Worm (Caenorhabditis elegans): ENCODE results near the gene K08D10.11.
A peak's percentile ranks its signal among the peaks of the same experiment; 100 is the strongest.

Gene K08D10.11

DNA sequence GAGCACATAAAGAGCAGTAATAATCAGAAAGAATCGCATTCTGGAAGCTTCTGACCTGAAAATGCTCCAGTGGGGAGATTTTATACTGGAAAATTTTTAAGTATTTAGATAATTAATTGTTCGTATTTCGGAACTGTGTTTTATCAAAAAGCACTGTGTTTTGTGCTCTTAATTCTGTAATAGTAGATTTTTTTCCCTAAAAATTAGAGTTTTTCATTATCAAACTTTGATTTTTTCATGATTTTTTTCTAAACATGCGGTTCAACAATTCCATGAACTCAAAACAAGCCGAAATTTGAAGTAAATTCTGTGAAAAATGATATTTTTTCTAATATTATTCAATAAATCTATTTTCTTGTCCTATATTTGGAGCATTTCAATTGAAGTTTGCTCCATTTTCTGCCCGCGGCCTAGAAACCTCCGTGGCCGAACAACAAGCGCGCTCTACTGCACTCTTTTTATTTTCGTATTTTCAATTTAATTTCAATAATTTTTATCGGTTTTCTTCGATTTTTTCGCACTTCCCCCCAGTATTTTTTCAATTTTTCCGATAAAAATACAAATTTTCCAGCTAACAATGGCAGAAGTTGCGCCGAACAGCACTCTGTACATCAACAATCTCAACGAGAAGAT is 14.4 kb downstream of the K08D10.11 start, which contains the start of the genes K08D10.13 and rnp-2:
K08D10.13 (minus strand) TSS at position 51 of the 633 bp plus-strand sequence.
rnp-2 (plus strand) TSS at position 546 of the 633 bp plus-strand sequence.
- TF ChIP-seq ceh-31 (tag; optimal IDR thresholded peaks at IDR 0.05) (peak; percentile 57), eyg-1 (tag; optimal IDR thresholded peaks at IDR 0.05) (no peak), ztf-16 (tag; optimal IDR thresholded peaks at IDR 0.05) (no peak), ceh-48 (tag; optimal IDR thresholded peaks at IDR 0.05) (no peak), unc-42 (tag; optimal IDR thresholded peaks at IDR 0.05) (peak; percentile 63), nfya-1 (tag; optimal IDR thresholded peaks at IDR 0.05) (peak; percentile 18), ceh-2 (tag; optimal IDR thresholded peaks at IDR 0.05) (peak; percentile 36), tbx-7 (tag; optimal IDR thresholded peaks at IDR 0.05) (peak; percentile 28), tbx-2 (tag; optimal IDR thresholded peaks at IDR 0.05) (peak; percentile 35), ceh-18 (tag; optimal IDR thresholded peaks at IDR 0.05) (no peak), elt-2 (tag; optimal IDR thresholded peaks at IDR 0.05) (no peak), C08G9.2 (tag; optimal IDR thresholded peaks at IDR 0.05) (peak; percentile 63)

- TF ChIP-seq rnt-1 (tag; optimal IDR thresholded peaks at IDR 0.05) (no peak), ceh-24 (tag; optimal IDR thresholded peaks at IDR 0.05) (no peak), nhr-232 (tag; optimal IDR thresholded peaks at IDR 0.05) (no peak)
These were observed 18.7 kb downstream of the K08D10.11 start for ce11 chrIV:4167296-4167695.

ce11 chrIV:4164392-4164791 is 21.6 kb downstream of the K08D10.11 start, which contains the start of gene scrm-8:
Gene scrm-8 (plus strand): TSS chrIV:4164692.
- TF ChIP-seq ama-1 (optimal IDR thresholded peaks at IDR 0.05), result no peak
- no peak for TF ChIP-seq F13H6.1 (tag; optimal IDR thresholded peaks at IDR 0.05)
- no peak for TF ChIP-seq fax-1 (tag; optimal IDR thresholded peaks at IDR 0.05)
- TF ChIP-seq che-1 (tag; optimal IDR thresholded peaks at IDR 0.05), result no peak
- TF ChIP-seq zip-5 (tag; optimal IDR thresholded peaks at IDR 0.05), result no peak
- TF ChIP-seq ceh-24 (tag; optimal IDR thresholded peaks at IDR 0.05), result no peak
- TF ChIP-seq unc-3 (GFP tag; conservative IDR thresholded peaks at IDR 0.05), result no peak
- no peak for TF ChIP-seq unc-3 (tag; optimal IDR thresholded peaks at IDR 0.05)
- no peak for TF ChIP-seq pat-9 (tag; optimal IDR thresholded peaks at IDR 0.05)
- no peak for TF ChIP-seq C08G9.2 (tag; optimal IDR thresholded peaks at IDR 0.05)
- TF ChIP-seq C38D4.7 (GFP tag; optimal IDR thresholded peaks at IDR 0.05), result no peak

DNA sequence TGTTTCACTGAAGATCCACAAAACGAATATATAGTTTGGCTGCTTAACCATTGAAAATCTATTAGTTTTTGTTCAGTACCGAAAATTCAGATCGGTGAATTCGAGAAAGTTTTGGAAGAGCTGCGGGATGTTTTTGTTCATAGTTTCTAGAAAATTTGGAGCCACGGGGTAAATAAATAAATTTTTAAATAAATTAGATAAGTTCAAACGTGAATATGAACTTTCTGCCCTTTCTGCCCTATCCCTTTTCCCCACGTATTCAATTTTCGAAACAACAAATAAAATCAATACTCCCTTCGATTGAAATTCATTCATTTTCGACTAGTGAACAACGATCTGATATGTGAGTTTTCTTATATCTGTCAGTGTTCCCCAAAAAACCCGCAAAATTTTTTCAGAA is 23.9 kb downstream of the K08D10.11 start, which contains the start of gene scrm-5:
scrm-5 (plus strand) TSS at position 301 of the 400 bp plus-strand sequence.
- TF ChIP-seq ceh-30 (tag; optimal IDR thresholded peaks at IDR 0.05) (no peak), C38D4.7 (GFP tag; optimal IDR thresholded peaks at IDR 0.05) (no peak), ceh-45 (GFP tag; IDR thresholded peaks at IDR 0.05) (no peak), ceh-9 (tag; optimal IDR thresholded peaks at IDR 0.05) (no peak), ceh-22 (tag; optimal IDR thresholded peaks at IDR 0.05) (no peak), elt-2 (tag; optimal IDR thresholded peaks at IDR 0.05) (no peak), syd-9 (tag; optimal IDR thresholded peaks at IDR 0.05) (no peak), dmd-4 (tag; optimal IDR thresholded peaks at IDR 0.05; ENCODE audit: borderline replicate concordance) (no peak), pha-2 (tag; optimal IDR thresholded peaks at IDR 0.05) (no peak), hlh-6 (tag; optimal IDR thresholded peaks at IDR 0.05) (no peak), sdc-2 (tag; optimal IDR thresholded peaks at IDR 0.05) (no peak), lim-6 (tag; optimal IDR thresholded peaks at IDR 0.05) (no peak), sox-2 (GFP tag; IDR thresholded peaks at IDR 0.05) (no peak)

DNA sequence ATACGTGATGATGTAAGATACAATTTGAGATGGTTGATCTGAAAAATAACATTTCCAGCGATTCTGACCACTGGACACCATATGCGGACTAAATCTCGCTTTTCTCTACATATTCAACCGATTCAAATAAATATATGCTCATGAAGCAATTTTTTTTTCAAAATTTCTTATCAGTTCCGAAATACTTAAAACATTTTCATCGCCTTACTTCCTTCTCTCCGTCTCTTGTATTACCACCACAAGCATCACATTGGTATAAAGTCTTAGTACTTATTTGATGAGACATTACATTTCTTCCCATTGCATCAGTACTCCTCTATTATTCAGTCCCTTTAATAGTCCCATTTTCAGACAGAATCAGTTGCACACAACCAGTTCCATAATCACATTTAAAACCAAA is 31.4 kb downstream of the K08D10.11 start, which contains the start of gene K08D10.14:
K08D10.14 (plus strand) TSS at position 301 of the 400 bp plus-strand sequence.
- TF ChIP-seq ztf-16 (tag; optimal IDR thresholded peaks at IDR 0.05), result no peak

Data from whole organism, late embryonic.